Worm (Caenorhabditis elegans) whole organism, dauer: ENCODE measurements around the gene F53F8.5.

Source experiments
- unc-62 ChIP-seq: sonication (generic microtip); optimal IDR thresholded peaks from 2 replicates; lab custom pipeline; 2017; ENCODE audit warnings: missing biosample characterization, missing genetic modification reagents, missing genetic modification characterization

Gene F53F8.5

ce11 chrV:20666905-20667304 is 36.9 kb downstream of the F53F8.5 start, which contains the start of gene mlt-11:
mlt-11 (plus strand) TSS chrV:20667205.
- TF ChIP-seq unc-62 (GFP tag; lab: Kevin White, UChicago), result no peak

ce11 chrV:20664930-20665329 is 38.9 kb downstream of the F53F8.5 start:
- TF ChIP-seq unc-62 (GFP tag; lab: Kevin White, UChicago), result no peak

DNA sequence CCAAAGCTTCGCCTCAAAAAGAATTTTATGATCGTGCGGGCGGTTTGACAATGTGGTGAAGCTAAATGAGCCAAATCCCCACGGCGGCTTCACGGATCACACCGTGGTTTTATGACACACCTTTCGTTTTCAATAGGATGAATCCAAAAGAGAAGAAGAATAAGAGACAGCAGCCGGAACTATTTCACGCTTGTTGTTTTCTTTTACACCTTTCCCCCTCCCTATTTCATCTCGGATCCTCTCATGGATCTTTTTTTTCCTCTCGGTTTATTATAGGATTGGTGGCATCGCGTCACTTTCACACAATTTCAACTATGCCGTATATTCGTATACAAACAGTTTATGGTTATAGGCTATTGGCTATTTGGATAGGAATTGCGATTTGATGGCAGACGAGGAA is 40.1 kb downstream of the F53F8.5 start:
- TF ChIP-seq unc-62 (GFP tag; lab: Kevin White, UChicago), result no peak

ce11 chrV:20662474-20662873 is 41.4 kb downstream of the F53F8.5 start:
- no peak for TF ChIP-seq unc-62 (GFP tag; lab: Kevin White, UChicago)

DNA sequence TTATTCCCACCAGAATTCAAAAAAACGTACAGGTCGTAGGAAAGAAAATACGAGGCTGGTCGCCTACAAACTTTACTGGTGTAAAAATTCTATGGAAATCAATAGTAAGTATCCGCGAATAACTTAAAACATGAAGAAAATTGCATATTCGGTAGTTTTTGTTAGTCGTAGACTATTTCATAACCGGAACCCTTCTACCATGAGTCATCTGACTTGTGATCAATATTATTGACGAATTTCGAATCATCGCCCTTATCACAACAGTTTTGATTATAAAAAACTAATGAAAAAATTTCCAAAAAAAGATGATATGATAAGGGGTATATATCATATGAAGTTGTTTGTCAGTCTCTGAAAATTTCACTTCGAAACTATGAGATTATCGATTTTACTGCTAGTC is 43.8 kb downstream of the F53F8.5 start, which contains the start of gene W01F3.2:
Gene W01F3.2, plus strand, starts transcription at position 301 of the 400 bp plus-strand sequence.
- no peak for TF ChIP-seq unc-62 (GFP tag; lab: Kevin White, UChicago)

DNA sequence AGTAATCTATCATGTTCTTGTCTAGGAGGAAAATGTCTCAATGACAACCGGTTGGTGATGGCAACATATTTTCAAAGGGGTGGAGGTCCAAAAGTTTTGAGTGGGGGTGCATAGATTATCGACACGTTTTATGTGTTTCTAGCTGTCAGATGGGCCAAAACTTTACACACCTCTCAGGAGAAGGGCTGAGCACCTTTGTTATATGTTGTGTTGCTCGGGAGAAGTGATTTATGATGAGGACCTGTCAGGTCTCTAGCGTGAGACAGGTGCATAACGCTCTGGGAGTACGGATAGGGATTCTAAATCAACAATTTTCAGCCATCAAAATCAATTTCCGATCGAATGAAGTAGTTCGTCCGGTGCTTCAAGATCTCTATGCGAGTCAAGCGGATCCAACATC is 47.2 kb downstream of the F53F8.5 start:
- no peak for TF ChIP-seq unc-62 (GFP tag; lab: Kevin White, UChicago)

DNA sequence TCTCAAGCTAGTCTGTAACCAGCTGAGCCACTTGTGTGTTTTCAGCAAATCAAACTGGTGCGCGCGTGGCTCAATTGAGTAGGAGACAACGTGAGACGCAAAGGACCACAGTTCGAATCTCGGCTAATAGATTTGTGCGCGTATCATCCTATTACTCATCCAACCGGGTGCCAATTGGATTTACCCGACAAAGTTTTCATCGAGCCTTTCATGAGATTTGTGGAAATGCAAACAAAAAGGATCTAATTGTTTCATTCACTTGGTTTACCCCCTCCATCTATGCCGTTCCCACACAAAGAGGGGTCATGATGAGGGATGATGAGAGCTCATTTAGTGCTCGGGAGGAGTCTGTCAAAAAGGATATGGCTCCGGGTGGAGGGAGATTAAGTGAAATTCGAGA is 48.7 kb downstream of the F53F8.5 start:
- no peak for TF ChIP-seq unc-62 (GFP tag; lab: Kevin White, UChicago)

DNA sequence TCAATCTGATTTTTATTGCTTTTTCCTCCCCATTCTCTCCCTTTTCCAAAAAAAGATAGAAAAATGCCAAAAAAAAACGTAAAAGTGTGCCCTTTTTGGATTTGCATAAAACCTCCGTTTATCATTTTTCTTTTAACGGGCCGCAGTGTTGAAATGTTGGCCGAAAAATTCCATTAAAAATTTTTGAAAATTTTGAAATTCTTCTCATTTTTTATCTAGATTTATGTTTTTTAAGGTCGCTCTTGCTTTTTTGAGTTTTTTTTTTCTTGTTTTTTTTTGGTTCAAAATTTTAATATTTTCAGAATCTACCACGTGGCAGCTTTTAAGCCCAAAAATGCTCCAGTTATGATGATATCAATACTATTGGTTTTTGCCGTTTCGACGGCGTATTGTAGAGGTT is 49.5 kb downstream of the F53F8.5 start, which contains the start of gene mnr-1:
Gene mnr-1, plus strand, starts transcription at position 301 of the 400 bp plus-strand sequence.
- TF ChIP-seq unc-62 (GFP tag; lab: Kevin White, UChicago), result no peak

DNA sequence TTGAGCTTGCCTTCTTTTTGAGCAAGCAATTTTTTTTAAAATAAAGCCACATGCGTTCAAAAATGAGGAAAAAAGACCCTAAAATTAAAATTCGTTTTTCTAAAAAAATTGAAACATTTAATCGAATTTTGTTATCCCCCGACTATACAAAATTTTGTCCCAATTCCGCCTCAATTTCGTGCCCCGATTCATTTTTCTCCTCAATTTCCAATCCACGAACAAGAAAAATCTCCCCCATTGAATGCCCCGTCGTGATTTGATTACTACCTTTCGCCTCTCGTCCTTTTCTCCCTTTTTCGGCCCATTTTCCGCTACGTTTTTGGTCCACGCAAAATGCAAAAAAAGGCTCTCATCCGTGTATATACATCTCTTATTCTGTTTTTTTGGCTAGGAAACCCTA is 51.9 kb downstream of the F53F8.5 start:
- TF ChIP-seq unc-62 (GFP tag; lab: Kevin White, UChicago), result no peak
